Worm (Caenorhabditis elegans): ENCODE data around the gene R09A8.9.
"Not testable (repeated sequence)": the region's sequence is repeated elsewhere in the genome, so short reads cannot be mapped to it uniquely, and the experiment has no call there.

- TF ChIP-seq lin-13 (GFP tag; optimal IDR thresholded peaks at IDR 0.05); egl-43 (GFP tag; IDR thresholded peaks at IDR 0.05); ceh-62 (tag; optimal IDR thresholded peaks at IDR 0.05); dmd-8 (GFP tag; IDR thresholded peaks at IDR 0.05); ZK546.5 (tag; optimal IDR thresholded peaks at IDR 0.05); Y5F2A.4 (GFP tag; optimal IDR thresholded peaks at IDR 0.05); zfp-2 (tag; optimal IDR thresholded peaks at IDR 0.05): not testable (repeated sequence)
Observed at ce11 chrX:12607578-12607977, 3.8 kb downstream of the R09A8.9 start.
